Worm (Caenorhabditis elegans) whole organism, late embryonic: ENCODE results near the gene moc-6.

Experiments
- C08G9.2 ChIP-seq: sonication (generic microtip); optimal IDR thresholded peaks from 2 replicates; lab custom pipeline; 2016; ENCODE audit warnings: mild to moderate bottlenecking, missing genetic modification characterization, moderate library complexity, missing compliant biosample characterization
- F13H6.1 ChIP-seq: sonication (generic microtip); optimal IDR thresholded peaks from 2 replicates; lab custom pipeline; 2016; ENCODE audit warnings: missing genetic modification characterization, missing compliant biosample characterization
- ceh-18 ChIP-seq: sonication (generic microtip); optimal IDR thresholded peaks from 2 replicates; lab custom pipeline; 2016; ENCODE audit warnings: missing genetic modification characterization, missing compliant biosample characterization
- ceh-2 ChIP-seq: sonication (generic microtip); optimal IDR thresholded peaks from 2 replicates; lab custom pipeline; 2016; ENCODE audit warnings: missing genotype, missing genetic modification characterization, missing compliant biosample characterization
- ceh-24 ChIP-seq: sonication (generic microtip); optimal IDR thresholded peaks from 2 replicates; lab custom pipeline; 2016; ENCODE audit warnings: mild to moderate bottlenecking, missing genetic modification characterization, missing compliant biosample characterization
- ceh-30 ChIP-seq: fragments of 150-350 bp; optimal IDR thresholded peaks from 2 replicates; lab custom pipeline; 2014; ENCODE audit warnings: missing biosample characterization, missing genetic modification characterization
- ceh-34 ChIP-seq: sonication (generic microtip); optimal IDR thresholded peaks from 2 replicates; lab custom pipeline; 2016; ENCODE audit warnings: mild to moderate bottlenecking, missing genetic modification characterization, missing compliant biosample characterization
- ceh-45 ChIP-seq: fragments of 200-800 bp; sonication (Bioruptor generic); IDR thresholded peaks from 2 replicates; pipeline ENCODE4 v1.3.6; 2022; ENCODE audit warnings: missing genetic modification reagents, missing genetic modification characterization, missing compliant biosample characterization
- ceh-9 ChIP-seq: sonication (generic microtip); optimal IDR thresholded peaks from 2 replicates; lab custom pipeline; 2016; ENCODE audit warnings: mild to moderate bottlenecking, missing genetic modification characterization, inconsistent platforms, missing compliant biosample characterization
- che-1 ChIP-seq: sonication (generic microtip); optimal IDR thresholded peaks from 2 replicates; lab custom pipeline; 2016; ENCODE audit warnings: mild to moderate bottlenecking, missing genetic modification characterization, missing compliant biosample characterization
- dmd-4 ChIP-seq: sonication (generic microtip); optimal IDR thresholded peaks from 2 replicates; lab custom pipeline; 2016; ENCODE audit warnings: borderline replicate concordance, missing genetic modification characterization, missing compliant biosample characterization
- elt-4 ChIP-seq: sonication (generic microtip); optimal IDR thresholded peaks from 2 replicates; lab custom pipeline; 2016; ENCODE audit warnings: missing genetic modification characterization, missing compliant biosample characterization
- ets-4 ChIP-seq: sonication (generic microtip); optimal IDR thresholded peaks from 2 replicates; lab custom pipeline; 2016; ENCODE audit warnings: missing genetic modification characterization, missing compliant biosample characterization
- fax-1 ChIP-seq: sonication (generic microtip); optimal IDR thresholded peaks from 2 replicates; lab custom pipeline; 2016; ENCODE audit warnings: missing genotype, missing genetic modification characterization, missing compliant biosample characterization
- fkh-10 ChIP-seq: fragments of 150-350 bp; optimal IDR thresholded peaks from 2 replicates; lab custom pipeline; 2014; ENCODE audit warnings: missing biosample characterization, missing genetic modification reagents, missing genetic modification characterization
- gmeb-2 ChIP-seq: sonication (generic microtip); optimal IDR thresholded peaks from 2 replicates; lab custom pipeline; 2016; ENCODE audit warnings: missing genetic modification characterization, inconsistent platforms, missing compliant biosample characterization
- hlh-13 ChIP-seq: fragments of 200-800 bp; sonication (Bioruptor generic); optimal IDR thresholded peaks from 2 replicates; lab custom pipeline; 2018; ENCODE audit warnings: mild to moderate bottlenecking, missing genetic modification characterization, missing compliant biosample characterization
- hlh-30 ChIP-seq: sonication (generic microtip); optimal IDR thresholded peaks from 2 replicates; lab custom pipeline; 2017; ENCODE audit warnings: antibody characterized with exemption, missing genetic modification characterization, missing compliant biosample characterization; ENCODE audit not compliant: insufficient read depth
- hlh-6 ChIP-seq: sonication (generic microtip); optimal IDR thresholded peaks from 2 replicates; lab custom pipeline; 2016; ENCODE audit warnings: missing genotype, missing genetic modification characterization, missing compliant biosample characterization
- hlh-8 ChIP-seq: sonication (generic microtip); optimal IDR thresholded peaks from 2 replicates; lab custom pipeline; 2016; ENCODE audit warnings: missing genotype, missing genetic modification characterization, missing compliant biosample characterization
- lin-11 ChIP-seq: fragments of 200-800 bp; sonication (Bioruptor generic); optimal IDR thresholded peaks from 2 replicates; lab custom pipeline; 2018; ENCODE audit warnings: mild to moderate bottlenecking, missing genetic modification characterization, missing compliant biosample characterization
- mec-3 ChIP-seq: sonication (generic microtip); optimal IDR thresholded peaks from 2 replicates; lab custom pipeline; 2016; ENCODE audit warnings: borderline replicate concordance, missing genetic modification characterization, missing compliant biosample characterization
- nfya-1 ChIP-seq: sonication (generic microtip); optimal IDR thresholded peaks from 2 replicates; lab custom pipeline; 2017; ENCODE audit warnings: missing genetic modification characterization, mild to moderate bottlenecking, missing compliant biosample characterization, antibody characterized with exemption, moderate library complexity
- nhr-11 ChIP-seq: fragments of 150-350 bp; optimal IDR thresholded peaks from 2 replicates; lab custom pipeline; 2014; ENCODE audit warnings: missing biosample characterization, missing genetic modification characterization
- npax-4 ChIP-seq: sonication (generic microtip); optimal IDR thresholded peaks from 2 replicates; lab custom pipeline; 2016; ENCODE audit warnings: missing genetic modification characterization, missing compliant biosample characterization
- odd-2 ChIP-seq: sonication (generic microtip); optimal IDR thresholded peaks from 2 replicates; lab custom pipeline; 2017; ENCODE audit warnings: antibody characterized with exemption, mild to moderate bottlenecking, missing genetic modification characterization, missing compliant biosample characterization
- pag-3 ChIP-seq: sonication (generic microtip); optimal IDR thresholded peaks from 2 replicates; lab custom pipeline; 2016; ENCODE audit warnings: missing compliant biosample characterization, missing genetic modification characterization, borderline replicate concordance
- pax-1 ChIP-seq: fragments of 150-350 bp; optimal IDR thresholded peaks from 2 replicates; lab custom pipeline; 2014; ENCODE audit warnings: missing biosample characterization, missing genetic modification characterization
- pha-4 ChIP-seq: fragments of 150-350 bp; optimal IDR thresholded peaks from 2 replicates; lab custom pipeline; 2018; ENCODE audit warnings: missing biosample characterization, missing genetic modification reagents, missing genetic modification characterization
- pros-1 ChIP-seq: fragments of 150-350 bp; optimal IDR thresholded peaks from 2 replicates; lab custom pipeline; 2014; ENCODE audit warnings: missing biosample characterization, missing genetic modification reagents, missing genetic modification characterization
- ref-2 ChIP-seq: sonication (generic microtip); optimal IDR thresholded peaks from 2 replicates; lab custom pipeline; 2016; ENCODE audit warnings: missing genetic modification characterization, missing compliant biosample characterization
- rnt-1 ChIP-seq: sonication (generic microtip); optimal IDR thresholded peaks from 2 replicates; lab custom pipeline; 2016; ENCODE audit warnings: missing genetic modification characterization, missing compliant biosample characterization
- sox-2 ChIP-seq: fragments of 200-800 bp; sonication (Bioruptor generic); IDR thresholded peaks from 2 replicates; pipeline ENCODE4 v1.3.6; 2022; ENCODE audit warnings: missing genetic modification reagents, missing genetic modification characterization, missing compliant biosample characterization
- unc-42 ChIP-seq: sonication (generic microtip); optimal IDR thresholded peaks from 2 replicates; lab custom pipeline; 2016; ENCODE audit warnings: missing genotype, missing genetic modification characterization, missing compliant biosample characterization
- unc-55 ChIP-seq: sonication (generic microtip); optimal IDR thresholded peaks from 2 replicates; lab custom pipeline; 2017; ENCODE audit warnings: missing biosample characterization, missing genetic modification reagents, missing genetic modification characterization
- unc-86 ChIP-seq: sonication (generic microtip); optimal IDR thresholded peaks from 2 replicates; lab custom pipeline; 2016; ENCODE audit warnings: missing genetic modification characterization, missing compliant biosample characterization
- ztf-16 ChIP-seq: sonication (generic microtip); optimal IDR thresholded peaks from 2 replicates; lab custom pipeline; 2017; ENCODE audit warnings: missing genetic modification characterization, missing compliant biosample characterization

Gene moc-6

DNA sequence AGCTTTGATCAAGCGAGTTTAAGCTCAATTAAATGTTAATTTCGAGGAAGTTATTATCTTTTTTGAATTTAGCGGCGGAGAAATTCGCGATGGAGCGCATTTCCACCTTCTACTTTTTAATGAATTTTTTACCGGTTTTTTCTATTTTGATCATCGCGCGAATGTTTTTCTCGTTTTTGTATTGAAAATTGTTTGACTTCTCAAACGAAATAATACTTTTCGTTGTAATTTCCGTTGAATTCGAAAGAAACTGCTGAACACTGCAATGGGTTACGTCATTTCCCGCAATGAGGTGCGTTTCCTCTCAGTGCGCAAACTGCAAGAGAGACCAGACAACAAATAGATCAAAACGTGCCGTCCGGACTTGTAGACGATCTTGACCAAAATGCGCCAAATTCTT lies 14.6 kb upstream of the moc-6 start:
- TF ChIP-seq pros-1 (tag; lab: Kevin White, UChicago) (no peak), fkh-10 (no peak), fax-1 (tag; lab: Kevin White, UChicago) (no peak), ceh-45 (GFP tag; lab: Robert Waterston, UW) (no peak)

DNA sequence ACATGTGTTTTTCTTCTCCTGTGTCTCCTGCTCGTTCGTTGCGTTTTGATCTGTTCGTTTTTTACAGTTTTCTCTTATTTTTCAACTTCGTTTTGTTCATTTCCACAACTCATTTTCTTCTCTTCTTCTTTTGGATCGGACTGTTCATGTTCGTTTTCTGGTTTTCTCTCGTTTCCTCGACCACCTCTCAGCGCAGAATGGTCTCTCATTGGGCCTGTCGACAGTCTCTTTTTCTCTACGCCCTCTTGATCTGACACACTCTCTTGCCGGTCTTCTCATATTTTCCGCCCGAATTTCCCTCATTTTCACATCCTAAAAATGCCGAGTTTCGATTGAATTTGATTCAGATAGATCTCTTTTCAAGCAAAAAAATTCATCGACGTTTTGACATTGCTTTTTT lies 14.1 kb upstream of the moc-6 start:
- TF ChIP-seq ets-4 (tag; lab: Kevin White, UChicago) (no peak), hlh-8 (tag; lab: Kevin White, UChicago) (no peak), mec-3 (tag; lab: Kevin White, UChicago) (no peak), ceh-9 (no peak), unc-86 (tag; lab: Kevin White, UChicago) (no peak), odd-2 (tag; lab: Kevin White, UChicago) (no peak), pax-1 (tag; lab: Kevin White, UChicago) (no peak), pag-3 (tag; lab: Kevin White, UChicago) (no peak), C08G9.2 (tag; lab: Kevin White, UChicago) (no peak), nhr-11 (tag; lab: Kevin White, UChicago) (no peak)
- TF ChIP-seq, all 69 proteins: peak for 0

DNA sequence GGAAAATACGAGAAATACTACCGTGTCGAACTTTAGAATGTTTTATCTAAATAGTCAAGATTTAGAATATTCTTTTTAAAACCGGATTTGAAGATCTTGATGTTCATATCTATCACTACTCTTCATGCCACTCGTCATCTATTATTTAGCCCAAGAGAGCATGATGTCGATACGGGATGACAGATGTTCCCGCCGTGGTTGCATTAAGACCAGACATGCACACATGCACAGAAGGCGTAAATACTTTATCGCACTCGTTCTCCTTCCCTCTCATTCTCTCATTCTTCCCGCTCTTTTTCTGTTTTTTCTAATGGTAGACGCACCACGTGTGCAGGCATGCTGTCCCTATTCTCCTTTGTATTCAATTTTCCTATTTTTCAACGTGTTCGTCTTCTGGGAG lies 12.4 kb upstream of the moc-6 start:
- no peak for TF ChIP-seq hlh-6 (tag; lab: Kevin White, UChicago)
- no peak for TF ChIP-seq C08G9.2 (tag; lab: Kevin White, UChicago)
- no peak for TF ChIP-seq ceh-45 (GFP tag; lab: Robert Waterston, UW)
- TF ChIP-seq hlh-8 (tag; lab: Kevin White, UChicago): peak; percentile 40
- TF ChIP-seq pros-1 (tag; lab: Kevin White, UChicago): no peak
- no peak for TF ChIP-seq pha-4 (tag; lab: Kevin White, UChicago)
- TF ChIP-seq unc-42 (tag; lab: Kevin White, UChicago): peak; percentile 33
- peak; percentile 50 for TF ChIP-seq hlh-30 (tag; lab: Kevin White, UChicago)
- no peak for TF ChIP-seq ztf-16 (tag; lab: Kevin White, UChicago)
- no peak for TF ChIP-seq ceh-34 (tag; lab: Kevin White, UChicago)
- TF ChIP-seq, all 69 proteins: peak for 3

DNA sequence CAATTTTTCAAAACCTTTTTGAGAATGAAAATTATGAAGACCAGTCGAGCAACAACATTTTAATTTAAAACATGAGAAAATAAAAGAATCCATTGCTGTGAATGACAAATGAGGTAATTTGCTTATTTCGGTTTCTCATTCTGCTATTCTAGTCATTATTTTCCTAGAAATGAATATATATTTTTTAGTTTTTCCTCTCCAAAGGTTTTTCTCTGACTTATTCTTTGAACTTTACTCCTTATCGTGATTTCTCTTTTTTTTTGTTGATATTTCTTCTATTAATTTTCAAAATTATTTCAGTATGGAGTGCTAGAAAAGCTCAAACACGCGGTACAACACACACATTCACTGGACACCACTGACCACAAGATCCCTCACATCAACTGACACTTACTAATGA lies 10.2 kb upstream of the moc-6 start, which contains the start of gene pup-2:
Gene pup-2, plus strand, starts transcription at position 301 of the 400 bp plus-strand sequence.
- no peak for TF ChIP-seq che-1 (tag; lab: Kevin White, UChicago)
- no peak for TF ChIP-seq ceh-2 (tag; lab: Kevin White, UChicago)
- no peak for TF ChIP-seq nfya-1
- no peak for TF ChIP-seq ref-2 (tag; lab: Kevin White, UChicago)

DNA sequence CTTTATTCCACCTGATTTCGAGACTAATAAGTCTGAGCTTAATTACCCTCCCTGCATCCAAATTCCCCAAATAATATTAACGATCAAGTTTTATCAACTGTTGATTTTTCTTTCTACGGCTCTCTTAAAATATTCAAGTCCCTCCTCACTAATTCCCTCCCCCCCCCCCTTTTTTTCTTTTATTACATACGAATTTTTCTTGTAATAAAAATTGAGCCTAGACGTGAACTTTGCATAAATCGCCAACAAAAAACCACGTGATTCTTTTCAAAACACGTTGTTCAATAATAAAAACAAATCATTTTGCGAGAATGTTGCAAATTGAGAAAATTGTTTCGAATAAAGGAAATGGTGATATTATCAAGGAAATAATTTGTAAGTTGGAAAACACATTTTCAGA lies 7.4 kb upstream of the moc-6 start, which contains the start of gene K10D2.8:
Gene K10D2.8, plus strand, starts transcription at position 301 of the 400 bp plus-strand sequence.
- TF ChIP-seq lin-11 (tag; lab: Kevin White, UChicago): no peak
- no peak for TF ChIP-seq npax-4 (tag; lab: Kevin White, UChicago)
- no peak for TF ChIP-seq sox-2
- TF ChIP-seq ceh-24 (tag; lab: Kevin White, UChicago): no peak
- TF ChIP-seq hlh-8 (tag; lab: Kevin White, UChicago): no peak
- TF ChIP-seq elt-4 (tag; lab: Kevin White, UChicago): no peak
- no peak for TF ChIP-seq unc-55
- TF ChIP-seq pros-1 (tag; lab: Kevin White, UChicago): no peak
- TF ChIP-seq nfya-1: no peak
- TF ChIP-seq hlh-13 (GFP tag; lab: Kevin White, UChicago): no peak
- TF ChIP-seq F13H6.1 (tag; lab: Kevin White, UChicago): no peak
- TF ChIP-seq ceh-2 (tag; lab: Kevin White, UChicago): no peak
- TF ChIP-seq ceh-30 (tag; lab: Kevin White, UChicago): no peak
- no peak for TF ChIP-seq che-1 (tag; lab: Kevin White, UChicago)
- TF ChIP-seq dmd-4 (tag; lab: Kevin White, UChicago): no peak
- TF ChIP-seq ceh-18 (tag; lab: Kevin White, UChicago): no peak
- TF ChIP-seq gmeb-2 (tag; lab: Kevin White, UChicago): no peak
- TF ChIP-seq rnt-1 (tag; lab: Kevin White, UChicago): no peak
- no peak for TF ChIP-seq fax-1 (tag; lab: Kevin White, UChicago)
- no peak for TF ChIP-seq ztf-16 (tag; lab: Kevin White, UChicago)
- TF ChIP-seq, all 69 proteins: peak for 0
